Worm (Caenorhabditis elegans): Measurements from ENCODE around the gene Y32F6B.9.

Y32F6B.9 gene

DNA sequence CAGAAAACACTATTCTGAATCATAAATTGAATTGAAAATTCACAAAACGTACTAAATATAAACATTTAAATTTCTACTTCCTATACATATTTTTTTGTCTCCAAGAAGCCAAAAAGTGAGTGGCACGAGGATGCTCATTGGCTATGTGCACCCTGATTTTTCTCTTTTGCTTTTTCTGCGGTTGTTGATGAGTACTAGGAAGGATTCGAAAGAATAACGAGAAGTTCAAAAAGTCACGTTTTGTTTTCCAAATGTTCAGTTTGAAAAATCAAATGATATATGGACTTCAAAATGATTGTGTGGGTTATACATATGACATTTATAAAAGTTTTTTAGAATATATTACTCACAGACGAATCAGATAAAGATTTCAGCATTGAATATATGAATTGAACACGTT lies 13.8 kb upstream of the Y32F6B.9 start:
- TF ChIP-seq him-1 (tag; optimal IDR thresholded peaks at IDR 0.05) (no peak), dao-5 (tag; optimal IDR thresholded peaks at IDR 0.05) (no peak), W03F9.2 (tag; optimal IDR thresholded peaks at IDR 0.05) (no peak)

DNA sequence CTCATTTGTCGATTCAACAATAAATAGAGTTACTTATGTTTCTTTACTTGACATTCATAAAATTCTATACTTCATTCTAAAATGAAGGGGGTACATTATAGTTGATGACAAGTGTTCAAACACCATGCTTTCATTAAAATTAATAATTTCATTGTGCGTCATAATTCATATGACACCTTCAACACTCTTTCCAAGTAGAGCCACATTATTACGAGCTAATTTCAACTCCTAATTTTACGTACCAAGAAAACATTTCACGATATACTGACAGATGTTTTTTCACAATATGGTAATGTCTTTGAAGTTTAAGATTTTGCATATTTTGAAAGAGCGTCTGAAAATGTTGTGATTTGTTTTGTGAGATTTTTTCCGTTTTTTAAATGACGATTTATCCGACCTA lies 13.0 kb upstream of the Y32F6B.9 start:
- TF ChIP-seq him-1 (tag; optimal IDR thresholded peaks at IDR 0.05) (no peak), dao-5 (tag; optimal IDR thresholded peaks at IDR 0.05) (no peak), W03F9.2 (tag; optimal IDR thresholded peaks at IDR 0.05) (no peak)

DNA sequence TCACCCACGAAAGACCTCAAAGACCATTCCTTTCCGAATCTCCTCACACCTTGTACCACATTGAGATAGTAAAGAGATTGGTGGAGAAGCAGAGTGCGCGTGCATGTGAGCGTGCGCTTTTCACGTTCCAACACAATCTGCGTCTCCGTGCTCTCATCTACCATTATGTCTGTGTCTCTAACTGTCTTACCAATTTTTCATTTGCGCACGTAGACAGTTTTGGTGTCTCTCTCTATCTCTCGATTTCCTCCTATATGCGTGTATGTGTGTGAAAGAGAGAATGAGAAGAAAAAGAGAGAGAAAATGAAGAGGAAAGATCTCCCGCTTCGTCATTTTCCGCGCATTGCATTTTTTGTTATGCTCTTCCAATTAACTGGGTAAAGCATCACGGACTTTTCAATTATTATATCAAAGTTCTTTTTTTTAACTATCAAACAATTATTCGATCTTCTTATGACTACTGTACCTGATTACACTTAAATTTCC lies 11.8 kb upstream of the Y32F6B.9 start:
- TF ChIP-seq him-1 (tag; optimal IDR thresholded peaks at IDR 0.05) (peak; percentile 85), dao-5 (tag; optimal IDR thresholded peaks at IDR 0.05) (no peak), W03F9.2 (tag; optimal IDR thresholded peaks at IDR 0.05) (peak; percentile 81)

- no peak for TF ChIP-seq dao-5 (tag; optimal IDR thresholded peaks at IDR 0.05)
- no peak for TF ChIP-seq him-1 (tag; optimal IDR thresholded peaks at IDR 0.05)
- TF ChIP-seq W03F9.2 (tag; optimal IDR thresholded peaks at IDR 0.05) = no peak
Observed at ce11 chrV:10467104-10467503, 11.4 kb upstream of the Y32F6B.9 start.

ce11 chrV:10467659-10468058 lies 10.8 kb upstream of the Y32F6B.9 start:
- TF ChIP-seq him-1 (tag; optimal IDR thresholded peaks at IDR 0.05) = no peak
- TF ChIP-seq dao-5 (tag; optimal IDR thresholded peaks at IDR 0.05) = no peak
- TF ChIP-seq W03F9.2 (tag; optimal IDR thresholded peaks at IDR 0.05) = no peak

DNA sequence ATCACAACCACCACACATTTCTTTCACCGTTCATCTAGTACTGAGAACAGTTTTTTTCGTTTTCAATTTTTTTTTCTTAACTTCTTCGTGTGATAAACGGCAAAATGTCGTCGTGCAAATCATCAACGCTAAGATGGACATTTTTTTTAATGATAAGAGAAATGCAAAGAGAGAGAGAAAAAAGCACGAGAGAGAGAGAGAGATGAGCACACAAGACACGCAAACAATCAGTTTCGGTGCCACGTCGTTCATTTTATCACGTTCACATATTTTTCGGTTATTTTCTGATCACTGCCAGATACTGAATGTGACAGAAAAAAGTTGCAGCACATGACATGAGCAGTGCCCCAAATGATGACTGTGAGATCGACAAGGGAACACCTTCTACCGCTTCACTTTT lies 10.3 kb upstream of the Y32F6B.9 start, which contains the start of gene egl-9:
Gene egl-9 (plus strand): TSS at position 328 of the 400 bp plus-strand sequence.
- TF ChIP-seq W03F9.2 (tag; optimal IDR thresholded peaks at IDR 0.05) (no peak), dao-5 (tag; optimal IDR thresholded peaks at IDR 0.05) (no peak), him-1 (tag; optimal IDR thresholded peaks at IDR 0.05) (no peak)

DNA sequence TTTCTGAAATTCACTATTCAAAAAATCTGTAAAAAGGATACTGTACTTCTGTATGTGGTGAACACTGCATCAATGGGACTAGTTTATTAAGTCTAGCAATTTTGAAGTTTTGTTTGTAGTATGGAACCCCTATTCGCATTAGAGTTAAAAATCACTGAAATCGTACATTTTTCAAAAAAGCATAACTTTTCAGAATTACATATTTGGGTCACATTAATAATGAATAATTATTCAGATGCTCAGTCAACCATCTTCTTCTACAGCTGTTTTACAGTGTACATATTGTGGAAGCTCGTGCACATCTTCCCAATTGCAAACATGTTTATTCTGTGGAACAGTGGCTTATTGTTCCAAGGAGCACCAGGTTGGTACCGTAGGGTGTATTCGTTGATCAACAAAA lies 9.8 kb upstream of the Y32F6B.9 start:
- TF ChIP-seq W03F9.2 (tag; optimal IDR thresholded peaks at IDR 0.05) (no peak), dao-5 (tag; optimal IDR thresholded peaks at IDR 0.05) (no peak), him-1 (tag; optimal IDR thresholded peaks at IDR 0.05) (no peak)

DNA sequence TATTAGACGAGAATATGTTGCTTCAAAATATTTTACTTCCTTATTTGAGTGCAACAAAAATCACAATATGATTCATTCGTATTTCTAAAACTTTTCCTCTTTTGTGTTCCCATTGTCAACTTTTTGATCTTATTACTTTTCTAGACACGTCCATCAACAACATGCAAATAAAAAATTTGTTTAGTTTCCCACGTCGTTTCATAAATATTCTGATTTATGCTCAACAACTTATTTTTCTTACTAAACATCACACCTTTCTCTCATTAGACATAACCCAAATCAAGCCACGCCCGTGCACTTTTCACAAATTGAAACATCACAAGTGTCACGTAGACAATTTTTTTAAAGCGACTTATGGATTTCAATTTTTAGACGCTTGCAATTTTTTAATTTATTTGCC lies 8.7 kb upstream of the Y32F6B.9 start:
- no peak for TF ChIP-seq him-1 (tag; optimal IDR thresholded peaks at IDR 0.05)

DNA sequence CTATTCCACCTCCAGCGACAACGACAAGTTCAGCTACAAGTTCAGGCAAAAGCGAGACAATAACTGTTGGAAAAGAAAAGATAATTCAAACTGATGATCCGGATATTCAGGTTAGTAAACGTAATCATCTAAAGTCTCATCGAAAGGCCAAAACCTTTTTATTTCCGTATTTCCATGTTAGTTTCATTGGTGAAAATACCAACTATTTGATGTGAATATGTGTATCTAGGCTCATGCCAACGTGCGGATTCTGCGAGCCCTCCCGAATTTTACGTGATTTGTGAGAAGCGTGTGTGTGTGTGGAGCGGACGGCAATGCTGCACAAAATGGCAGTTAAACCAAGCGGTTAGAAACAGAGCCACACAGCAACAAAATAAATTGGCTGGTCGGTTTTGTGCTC lies 7.5 kb upstream of the Y32F6B.9 start:
- TF ChIP-seq him-1 (tag; optimal IDR thresholded peaks at IDR 0.05) = no peak
- no peak for TF ChIP-seq dao-5 (tag; optimal IDR thresholded peaks at IDR 0.05)
- no peak for TF ChIP-seq W03F9.2 (tag; optimal IDR thresholded peaks at IDR 0.05)

DNA sequence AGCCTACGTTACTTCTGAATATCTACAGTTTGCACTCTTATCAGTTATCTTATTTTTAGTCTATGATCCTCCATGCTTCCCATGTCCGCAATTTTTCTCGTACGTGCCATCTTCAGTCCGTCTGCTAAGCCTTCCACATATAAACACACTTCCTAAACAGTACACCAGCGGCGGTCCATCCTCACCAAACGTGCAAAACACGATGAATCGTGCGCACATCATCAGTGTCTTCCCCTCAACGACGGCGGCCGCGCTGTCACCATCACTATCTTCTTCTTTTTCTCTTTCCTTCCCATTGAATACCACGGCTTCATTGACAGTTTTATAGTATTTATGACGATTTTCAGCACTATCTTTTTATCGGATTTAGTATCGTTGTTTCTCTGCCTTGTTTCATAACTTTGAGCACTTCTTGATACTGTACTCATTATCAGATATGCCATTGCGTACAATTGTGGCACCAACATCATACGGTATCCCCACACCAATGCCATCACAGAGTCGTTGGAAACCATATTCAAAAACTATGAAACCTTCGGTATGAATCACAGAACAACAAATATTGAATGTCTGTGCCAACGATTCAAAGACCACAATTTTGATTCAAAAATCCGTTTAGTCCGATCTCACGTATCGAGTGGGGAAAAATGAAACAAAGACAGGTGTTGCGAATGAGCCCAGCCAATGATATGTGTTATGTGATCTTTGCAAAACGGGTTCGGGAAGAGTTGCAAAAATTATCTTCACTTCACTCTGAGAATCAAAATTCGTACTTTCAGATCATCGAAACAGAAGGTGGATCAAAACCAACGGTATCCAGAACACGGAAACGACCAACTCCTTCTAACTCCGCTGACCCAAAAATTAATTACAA lies 5.4 kb upstream of the Y32F6B.9 start:
- TF ChIP-seq dao-5 (tag; optimal IDR thresholded peaks at IDR 0.05) (no peak), W03F9.2 (tag; optimal IDR thresholded peaks at IDR 0.05) (no peak), him-1 (tag; optimal IDR thresholded peaks at IDR 0.05) (no peak)

DNA sequence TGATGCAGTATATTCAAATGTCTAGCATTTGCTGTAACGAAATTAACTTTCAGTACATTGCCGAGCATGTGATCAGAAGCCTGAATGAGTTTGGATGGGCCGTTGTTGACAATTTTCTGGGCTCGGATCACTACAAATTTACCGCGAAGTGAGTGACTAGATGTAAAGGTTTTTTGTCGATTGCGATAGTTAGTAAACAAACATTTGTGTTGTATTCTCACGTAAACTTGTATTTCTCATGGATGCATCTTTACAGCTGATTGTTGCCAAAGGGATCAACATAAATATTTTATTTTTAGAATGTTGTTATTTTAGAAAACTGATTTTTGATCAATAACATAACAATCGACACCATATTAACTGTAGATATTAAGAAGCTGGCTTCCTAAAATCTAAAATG lies 4.5 kb upstream of the Y32F6B.9 start:
- TF ChIP-seq W03F9.2 (tag; optimal IDR thresholded peaks at IDR 0.05) = no peak
- no peak for TF ChIP-seq dao-5 (tag; optimal IDR thresholded peaks at IDR 0.05)
- TF ChIP-seq him-1 (tag; optimal IDR thresholded peaks at IDR 0.05) = no peak

DNA sequence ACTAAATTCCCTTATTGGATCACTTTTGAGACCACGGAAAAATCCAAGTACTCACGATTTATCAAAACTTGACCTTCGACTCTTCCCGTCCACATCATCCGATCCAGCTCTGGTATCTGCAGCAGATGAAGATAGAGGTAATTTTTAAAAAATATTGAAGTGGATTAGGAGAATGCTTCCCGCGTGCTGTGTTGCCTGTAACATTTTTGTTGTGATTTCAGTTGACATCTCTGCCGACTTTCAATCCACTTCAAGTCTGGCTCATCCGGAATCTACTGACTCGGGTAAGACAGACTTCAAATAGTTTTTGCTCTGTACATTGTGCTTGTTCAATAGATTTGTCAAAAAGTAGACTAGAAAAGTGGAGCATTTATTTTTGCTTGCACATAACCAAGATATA lies 3.1 kb upstream of the Y32F6B.9 start:
- TF ChIP-seq him-1 (tag; optimal IDR thresholded peaks at IDR 0.05) = no peak
- TF ChIP-seq W03F9.2 (tag; optimal IDR thresholded peaks at IDR 0.05) = no peak
- TF ChIP-seq dao-5 (tag; optimal IDR thresholded peaks at IDR 0.05) = no peak

DNA sequence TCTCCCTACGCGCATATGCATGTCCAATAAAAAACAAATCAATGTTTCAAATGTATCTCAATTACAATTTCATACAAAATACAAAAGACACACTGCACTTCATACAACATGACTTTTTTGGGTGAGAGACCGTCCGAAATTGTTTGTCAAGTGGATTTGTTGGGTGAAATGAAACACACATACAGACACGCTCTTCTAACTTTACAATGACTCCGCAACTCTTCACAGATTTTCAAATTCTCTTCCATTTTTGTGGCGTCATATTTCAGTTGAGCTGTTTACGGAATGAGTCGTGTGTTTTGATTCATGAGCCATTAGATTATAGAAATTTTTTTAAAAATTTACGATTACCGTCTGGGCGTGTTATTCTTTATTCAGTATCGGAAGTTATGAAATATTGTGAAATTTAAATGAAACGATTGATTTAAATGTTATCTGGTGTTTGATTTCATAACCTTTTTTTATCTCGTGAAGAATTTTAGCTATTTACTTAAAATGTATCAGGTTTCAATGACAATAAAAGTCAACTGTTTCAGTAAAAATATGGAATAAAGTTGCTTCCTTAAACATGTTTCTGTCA lies 1.5 kb upstream of the Y32F6B.9 start:
- TF ChIP-seq him-1 (tag; optimal IDR thresholded peaks at IDR 0.05) (peak; percentile 23), W03F9.2 (tag; optimal IDR thresholded peaks at IDR 0.05) (no peak), dao-5 (tag; optimal IDR thresholded peaks at IDR 0.05) (no peak)

- TF ChIP-seq dao-5 (tag; optimal IDR thresholded peaks at IDR 0.05) = no peak
- no peak for TF ChIP-seq him-1 (tag; optimal IDR thresholded peaks at IDR 0.05)
- no peak for TF ChIP-seq W03F9.2 (tag; optimal IDR thresholded peaks at IDR 0.05)
Observed at ce11 chrV:10483995-10484394, 5.5 kb downstream of the Y32F6B.9 start.

All from whole organism, L4/young adult.